Worm (Caenorhabditis elegans): ENCODE measurements around the gene F28F5.4.
A peak's percentile ranks its signal among the peaks of the same experiment; 100 is the strongest.

Gene F28F5.4

ce11 chrIII:6856709-6857108 lies 39.9 kb upstream of the F28F5.4 start, which contains the start of gene zak-1:
zak-1 (minus strand) TSS chrIII:6856809.
- no peak for TF ChIP-seq sma-3 (GFP tag; optimal IDR thresholded peaks at IDR 0.05)
- TF ChIP-seq mbf-1 (tag; optimal IDR thresholded peaks at IDR 0.05) = no peak
- no peak for TF ChIP-seq lin-13 (GFP tag; optimal IDR thresholded peaks at IDR 0.05)
- no peak for TF ChIP-seq nhr-25 (tag; optimal IDR thresholded peaks at IDR 0.05)
- no peak for TF ChIP-seq lin-39 (tag; optimal IDR thresholded peaks at IDR 0.05)
- TF ChIP-seq F13H6.1 (tag; optimal IDR thresholded peaks at IDR 0.05) = no peak
- no peak for TF ChIP-seq nhr-23 (tag; optimal IDR thresholded peaks at IDR 0.05)
- TF ChIP-seq ama-1 (optimal IDR thresholded peaks at IDR 0.05) = no peak
- TF ChIP-seq nhr-10 (tag; optimal IDR thresholded peaks at IDR 0.05) = no peak
- TF ChIP-seq ceh-82 (tag; optimal IDR thresholded peaks at IDR 0.05) = no peak
- no peak for TF ChIP-seq crh-2 (tag; optimal IDR thresholded peaks at IDR 0.05)
- TF ChIP-seq sma-9 (GFP tag; optimal IDR thresholded peaks at IDR 0.05) = no peak
- no peak for TF ChIP-seq sma-9 (tag; optimal IDR thresholded peaks at IDR 0.05)
- TF ChIP-seq mab-5 (tag; optimal IDR thresholded peaks at IDR 0.05) = no peak
- TF ChIP-seq dmd-4 (tag; optimal IDR thresholded peaks at IDR 0.05) = no peak
- TF ChIP-seq nhr-129 (tag; optimal IDR thresholded peaks at IDR 0.05) = no peak
- no peak for TF ChIP-seq gmeb-1 (tag; optimal IDR thresholded peaks at IDR 0.05)

ce11 chrIII:6850255-6850654 lies 33.4 kb upstream of the F28F5.4 start, which contains the start of gene srv-1:
srv-1 (plus strand) TSS chrIII:6850385.
- TF ChIP-seq fos-1 (tag; optimal IDR thresholded peaks at IDR 0.05) (peak; percentile 83), ceh-82 (tag; optimal IDR thresholded peaks at IDR 0.05) (no peak), F13H6.1 (tag; optimal IDR thresholded peaks at IDR 0.05) (peak; percentile 36), sma-9 (GFP tag; optimal IDR thresholded peaks at IDR 0.05) (peak; percentile 85), sma-9 (tag; optimal IDR thresholded peaks at IDR 0.05) (no peak), crh-2 (tag; optimal IDR thresholded peaks at IDR 0.05) (peak; percentile 54), unc-62 (GFP tag; optimal IDR thresholded peaks at IDR 0.05) (no peak)

- TF ChIP-seq lin-39 (tag; optimal IDR thresholded peaks at IDR 0.05) (no peak), sma-9 (GFP tag; optimal IDR thresholded peaks at IDR 0.05) (peak; percentile 50), sma-9 (tag; optimal IDR thresholded peaks at IDR 0.05) (no peak), fos-1 (tag; optimal IDR thresholded peaks at IDR 0.05) (peak; percentile 21)
Observed at ce11 chrIII:6848654-6849204, 31.9 kb upstream of the F28F5.4 start, which contains the start of gene dhhc-5. dhhc-5 (minus strand) TSS chrIII:6849059.

ce11 chrIII:6839091-6839490 lies 22.3 kb upstream of the F28F5.4 start:
- TF ChIP-seq mbf-1 (tag; optimal IDR thresholded peaks at IDR 0.05) (no peak), nhr-77 (tag; optimal IDR thresholded peaks at IDR 0.05) (no peak), lin-39 (tag; optimal IDR thresholded peaks at IDR 0.05) (no peak), egl-27 (tag; optimal IDR thresholded peaks at IDR 0.05) (no peak), lsy-2 (tag; optimal IDR thresholded peaks at IDR 0.05) (no peak), ceh-16 (tag; optimal IDR thresholded peaks at IDR 0.05) (no peak), Y55F3AM.14 (GFP tag; optimal IDR thresholded peaks at IDR 0.05) (no peak), R02D3.7 (tag; optimal IDR thresholded peaks at IDR 0.05) (no peak), elt-3 (tag; optimal IDR thresholded peaks at IDR 0.05) (no peak), skn-1 (tag; optimal IDR thresholded peaks at IDR 0.05) (no peak), unc-62 (GFP tag; optimal IDR thresholded peaks at IDR 0.05) (no peak), zag-1 (tag; optimal IDR thresholded peaks at IDR 0.05) (no peak), ztf-1 (GFP tag; conservative IDR thresholded peaks at IDR 0.05) (no peak), ztf-4 (tag; optimal IDR thresholded peaks at IDR 0.05) (no peak), sma-9 (GFP tag; optimal IDR thresholded peaks at IDR 0.05) (no peak), sma-9 (tag; optimal IDR thresholded peaks at IDR 0.05) (no peak), mdl-1 (tag; optimal IDR thresholded peaks at IDR 0.05) (no peak)

ce11 chrIII:6837320-6837719 lies 20.5 kb upstream of the F28F5.4 start:
- TF ChIP-seq elt-1 (tag; optimal IDR thresholded peaks at IDR 0.05) = no peak
- TF ChIP-seq nhr-129 (tag; optimal IDR thresholded peaks at IDR 0.05) = no peak
- no peak for TF ChIP-seq ztf-1 (GFP tag; conservative IDR thresholded peaks at IDR 0.05)
- no peak for TF ChIP-seq sem-4 (tag; optimal IDR thresholded peaks at IDR 0.05)
- no peak for TF ChIP-seq nhr-23 (tag; optimal IDR thresholded peaks at IDR 0.05)
- TF ChIP-seq mbf-1 (tag; optimal IDR thresholded peaks at IDR 0.05) = no peak
- no peak for TF ChIP-seq sma-9 (GFP tag; optimal IDR thresholded peaks at IDR 0.05)
- no peak for TF ChIP-seq sma-9 (tag; optimal IDR thresholded peaks at IDR 0.05)
- no peak for TF ChIP-seq unc-39 (tag; optimal IDR thresholded peaks at IDR 0.05)
- TF ChIP-seq mab-5 (tag; optimal IDR thresholded peaks at IDR 0.05) = no peak
- TF ChIP-seq aly-2 (tag; optimal IDR thresholded peaks at IDR 0.05) = no peak
- no peak for TF ChIP-seq gmeb-1 (tag; optimal IDR thresholded peaks at IDR 0.05)
- no peak for TF ChIP-seq R02D3.7 (tag; optimal IDR thresholded peaks at IDR 0.05)
- TF ChIP-seq lsy-2 (tag; optimal IDR thresholded peaks at IDR 0.05) = no peak

All from whole organism, L2 larva.